Fruit fly (Drosophila melanogaster): Measurements from ENCODE around the gene CG12814.

CG12814 gene

dm6 chr3R:10153957-10154685 lies 35.3 kb downstream of the CG12814 start (continued):
- TF ChIP-seq CG6808 (GFP tag; optimal IDR thresholded peaks at IDR 0.05), result no peak
- TF ChIP-seq Lpt (GFP tag; optimal IDR thresholded peaks at IDR 0.05), result peak; percentile 41
- TF ChIP-seq achi (GFP tag; optimal IDR thresholded peaks at IDR 0.05), result peak; percentile 61
- TF ChIP-seq CG32006 (GFP tag; optimal IDR thresholded peaks at IDR 0.05), result no peak
- no peak for TF ChIP-seq Met (GFP tag; optimal IDR thresholded peaks at IDR 0.05)
- TF ChIP-seq lz (GFP tag; optimal IDR thresholded peaks at IDR 0.05), result no peak

dm6 chr3R:10151830-10152513 lies 37.4 kb downstream of the CG12814 start, which contains the start of gene CG34303:
Gene CG34303, minus strand, starts transcription at chr3R:10151880.
- no peak for TF ChIP-seq CG10669 (GFP tag; optimal IDR thresholded peaks at IDR 0.05)
- TF ChIP-seq Eip78C (GFP tag), result peak; percentile 27

DNA sequence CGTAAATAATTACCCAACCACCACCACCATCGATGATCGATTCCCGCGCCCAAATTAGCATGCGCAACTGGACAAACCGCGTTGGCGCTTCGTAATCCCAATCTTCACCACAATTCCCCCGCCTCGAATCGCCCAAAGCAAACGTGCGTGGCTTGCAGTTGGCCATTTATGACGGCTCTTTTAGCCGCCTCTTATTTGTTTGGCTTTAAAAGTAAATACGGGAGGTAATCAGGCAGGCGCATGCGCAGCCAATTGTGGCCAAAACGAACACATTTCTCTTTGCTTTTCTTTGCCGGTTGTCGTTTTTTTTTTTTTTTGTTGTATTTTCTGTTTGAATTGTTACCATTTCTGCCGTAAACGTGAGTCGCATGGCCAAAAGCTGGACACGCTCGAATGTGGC lies 38.8 kb downstream of the CG12814 start:
- TF ChIP-seq CG32006 (GFP tag; optimal IDR thresholded peaks at IDR 0.05) (no peak), dac (GFP tag; optimal IDR thresholded peaks at IDR 0.05) (no peak), Eip93F (GFP tag; optimal IDR thresholded peaks at IDR 0.05) (no peak), CG4318 (GFP tag; optimal IDR thresholded peaks at IDR 0.05) (no peak), fkh (GFP tag; optimal IDR thresholded peaks at IDR 0.05) (peak; percentile 37), ss (GFP tag; optimal IDR thresholded peaks at IDR 0.05) (no peak)

dm6 chr3R:10149667-10150398 lies 39.6 kb downstream of the CG12814 start:
- no peak for TF ChIP-seq fd59A (GFP tag; optimal IDR thresholded peaks at IDR 0.05)
- no peak for TF ChIP-seq CG11294 (GFP tag; IDR thresholded peaks at IDR 0.05)
- no peak for TF ChIP-seq fd85E (GFP tag; optimal IDR thresholded peaks at IDR 0.05)
- TF ChIP-seq esn (GFP tag; optimal IDR thresholded peaks at IDR 0.05), result no peak
- TF ChIP-seq CG6163 (GFP tag; IDR thresholded peaks at IDR 0.05), result 0 out of 3 replicates have a peak, but pooled peaks have one; percentile 22
- peak; percentile 78 for TF ChIP-seq Blimp-1 (GFP tag; optimal IDR thresholded peaks at IDR 0.05)
- no peak for TF ChIP-seq CG1621 (tag; optimal IDR thresholded peaks at IDR 0.05)
- no peak for TF ChIP-seq CG9139 (GFP tag; optimal IDR thresholded peaks at IDR 0.05)
- no peak for TF ChIP-seq CG16779 (tag; optimal IDR thresholded peaks at IDR 0.05)
- no peak for TF ChIP-seq CG6792 (GFP tag; optimal IDR thresholded peaks at IDR 0.05)
- TF ChIP-seq CG4318 (GFP tag; optimal IDR thresholded peaks at IDR 0.05), result peak; percentile 58
- no peak for TF ChIP-seq Sox14 (GFP tag; optimal IDR thresholded peaks at IDR 0.05)
- no peak for TF ChIP-seq CG6808 (GFP tag; optimal IDR thresholded peaks at IDR 0.05)
- no peak for TF ChIP-seq CG11762 (GFP tag; optimal IDR thresholded peaks at IDR 0.05; ENCODE audit: insufficient read depth)
- no peak for TF ChIP-seq CG8632 (GFP tag; optimal IDR thresholded peaks at IDR 0.05)
- peak; percentile 33 for TF ChIP-seq svp (GFP tag)
- TF ChIP-seq CG11902 (GFP tag; optimal IDR thresholded peaks at IDR 0.05), result no peak
- TF ChIP-seq CG3032 (tag; optimal IDR thresholded peaks at IDR 0.05), result no peak
- TF ChIP-seq CG15336 (GFP tag; IDR thresholded peaks at IDR 0.05), result no peak
- TF ChIP-seq CG8119 (GFP tag; IDR thresholded peaks at IDR 0.05), result no peak
- TF ChIP-seq dac (GFP tag; optimal IDR thresholded peaks at IDR 0.05), result no peak
- TF ChIP-seq eg (GFP tag; IDR thresholded peaks at IDR 0.05), result 0 out of 3 replicates have a peak, but pooled peaks have one; percentile 17
- no peak for TF ChIP-seq fkh (GFP tag; optimal IDR thresholded peaks at IDR 0.05)
- TF ChIP-seq Hr4 (GFP tag; optimal IDR thresholded peaks at IDR 0.05), result peak; percentile 56
- no peak for TF ChIP-seq pdm3 (GFP tag; optimal IDR thresholded peaks at IDR 0.05)
- TF ChIP-seq Eip75B (GFP tag; optimal IDR thresholded peaks at IDR 0.05), result no peak
- no peak for TF ChIP-seq Hr39 (GFP tag; optimal IDR thresholded peaks at IDR 0.05)
- TF ChIP-seq Eip93F (GFP tag; optimal IDR thresholded peaks at IDR 0.05), result no peak
- TF ChIP-seq OdsH (GFP tag; optimal IDR thresholded peaks at IDR 0.05), result no peak
- TF ChIP-seq Eip78C (GFP tag), result peak; percentile 41
- peak; percentile 32 for TF ChIP-seq CG6276 (GFP tag; optimal IDR thresholded peaks at IDR 0.05)
- TF ChIP-seq CG10669 (GFP tag; optimal IDR thresholded peaks at IDR 0.05), result no peak
- no peak for TF ChIP-seq CG3919 (GFP tag; optimal IDR thresholded peaks at IDR 0.05)
- TF ChIP-seq CG8319 (GFP tag; optimal IDR thresholded peaks at IDR 0.05), result no peak
- TF ChIP-seq CG34406 (GFP tag; optimal IDR thresholded peaks at IDR 0.05), result no peak

Data from whole organism, prepupa.